Worm (Caenorhabditis elegans): Measurements from ENCODE around the gene sucg-1.

sucg-1 gene

ce11 chrIV:7764319-7764718 is 35.6 kb downstream of the sucg-1 start (continued):
- TF ChIP-seq snpc-4 (GFP tag; optimal IDR thresholded peaks at IDR 0.05) (no peak), snpc-4 (tag; optimal IDR thresholded peaks at IDR 0.05) (peak in 2 of 4 experiments; percentile 24 to 25), hlh-26 (GFP tag; conservative IDR thresholded peaks at IDR 0.05) (no peak), hsf-1 (GFP tag; IDR thresholded peaks at IDR 0.05) (no peak), madf-6 (GFP tag; IDR thresholded peaks at IDR 0.05) (peak; percentile 92), bed-2 (GFP tag; IDR thresholded peaks at IDR 0.05) (no peak)

DNA sequence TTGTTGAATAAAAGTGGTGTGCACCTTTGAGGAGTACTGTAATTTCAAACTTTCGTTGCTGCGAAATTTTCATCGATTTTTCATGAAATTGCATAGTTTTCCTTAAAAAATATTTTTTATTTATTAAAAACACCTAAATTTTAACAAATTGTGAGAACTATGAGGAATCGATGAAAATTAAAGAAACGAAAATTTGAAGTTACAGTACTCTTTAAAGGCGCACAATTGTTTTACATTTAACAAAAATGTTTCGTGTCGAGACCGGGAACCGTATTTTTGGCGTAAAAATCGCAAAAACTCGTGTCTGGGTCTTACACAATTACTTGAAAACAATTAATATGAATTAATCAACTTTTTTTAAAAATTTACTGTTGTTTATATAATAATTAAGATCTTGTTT is 41.4 kb downstream of the sucg-1 start, which contains the start of gene rdl-1:
rdl-1 (minus strand) TSS at position 101 of the 400 bp plus-strand sequence.
- TF ChIP-seq lsl-1 (GFP tag; optimal IDR thresholded peaks at IDR 0.05): peak; percentile 38
- no peak for TF ChIP-seq attf-5 (GFP tag; optimal IDR thresholded peaks at IDR 0.05)

- peak; percentile 80 for TF ChIP-seq mcd-1 (GFP tag; IDR thresholded peaks at IDR 0.05)
- no peak for TF ChIP-seq dpff-1 (tag; optimal IDR thresholded peaks at IDR 0.05)
- TF ChIP-seq hlh-12 (tag; optimal IDR thresholded peaks at IDR 0.05): no peak
- TF ChIP-seq B0035.1 (tag; optimal IDR thresholded peaks at IDR 0.05): no peak
- TF ChIP-seq efl-1 (GFP tag; optimal IDR thresholded peaks at IDR 0.05): peak; percentile 56
- TF ChIP-seq C06A6.2 (GFP tag; conservative IDR thresholded peaks at IDR 0.05): no peak
- no peak for TF ChIP-seq ztf-26 (tag; optimal IDR thresholded peaks at IDR 0.05)
- TF ChIP-seq attf-5 (GFP tag; optimal IDR thresholded peaks at IDR 0.05): peak; percentile 8
- peak; percentile 33 for TF ChIP-seq F23B12.7 (tag; optimal IDR thresholded peaks at IDR 0.05; ENCODE audit: insufficient read depth)
- no peak for TF ChIP-seq akir-1 (GFP tag; optimal IDR thresholded peaks at IDR 0.05)
- no peak for TF ChIP-seq madf-10 (tag; optimal IDR thresholded peaks at IDR 0.05)
- TF ChIP-seq madf-3 (GFP tag; IDR thresholded peaks at IDR 0.05): no peak
- TF ChIP-seq ekl-4 (GFP tag; IDR thresholded peaks at IDR 0.05): no peak
- TF ChIP-seq hmg-1.2 (GFP tag; IDR thresholded peaks at IDR 0.05): 0 out of 2 replicates have a peak, but pooled peaks have one; percentile 5
- TF ChIP-seq sea-2 (GFP tag; IDR thresholded peaks at IDR 0.05): no peak
- TF ChIP-seq lsl-1 (GFP tag; optimal IDR thresholded peaks at IDR 0.05): peak; percentile 42
- TF ChIP-seq cebp-2 (GFP tag; IDR thresholded peaks at IDR 0.05): no peak
- TF ChIP-seq Y79H2A.3 (GFP tag; conservative IDR thresholded peaks at IDR 0.05): no peak
- TF ChIP-seq egl-44 (GFP tag; IDR thresholded peaks at IDR 0.05): no peak
- no peak for TF ChIP-seq him-1 (tag; optimal IDR thresholded peaks at IDR 0.05)
- no peak for TF ChIP-seq lin-26 (GFP tag; IDR thresholded peaks at IDR 0.05)
- TF ChIP-seq aptf-3 (GFP tag; IDR thresholded peaks at IDR 0.05): no peak
- TF ChIP-seq bed-1 (GFP tag; IDR thresholded peaks at IDR 0.05): no peak
- TF ChIP-seq C17E4.6 (GFP tag; IDR thresholded peaks at IDR 0.05): no peak
- peak; percentile 18 for TF ChIP-seq snpc-1.3 (tag; optimal IDR thresholded peaks at IDR 0.05; ENCODE audit: insufficient read depth)
- no peak for TF ChIP-seq ztf-28 (GFP tag; IDR thresholded peaks at IDR 0.05)
- peak; percentile 23 for TF ChIP-seq dpl-1 (GFP tag; optimal IDR thresholded peaks at IDR 0.05)
Measured at ce11 chrIV:7774206-7774605, 45.5 kb downstream of the sucg-1 start, which contains the start of the genes hcf-1 and swd-2.2. Gene hcf-1, minus strand, starts transcription at chrIV:7774275. Gene swd-2.2, plus strand, starts transcription at chrIV:7774411.

- TF ChIP-seq lin-40 (tag; optimal IDR thresholded peaks at IDR 0.05) (no peak), T26A5.8 (tag; optimal IDR thresholded peaks at IDR 0.05) (no peak), tbx-9 (tag; optimal IDR thresholded peaks at IDR 0.05; ENCODE audit: borderline replicate concordance) (no peak), cebp-1 (GFP tag; IDR thresholded peaks at IDR 0.05) (no peak), cebp-1 (tag; optimal IDR thresholded peaks at IDR 0.05) (no peak), madf-10 (tag; optimal IDR thresholded peaks at IDR 0.05) (no peak), atf-7 (tag; optimal IDR thresholded peaks at IDR 0.05) (no peak), snpc-1.3 (tag; optimal IDR thresholded peaks at IDR 0.05; ENCODE audit: insufficient read depth) (no peak), snpc-3.4 (tag; optimal IDR thresholded peaks at IDR 0.05) (no peak), Y56A3A.18 (GFP tag; IDR thresholded peaks at IDR 0.05) (no peak), ceh-91 (GFP tag; IDR thresholded peaks at IDR 0.05) (no peak), die-1 (tag; optimal IDR thresholded peaks at IDR 0.05) (no peak), D2030.7 (GFP tag; IDR thresholded peaks at IDR 0.05) (no peak), mel-28 (tag; optimal IDR thresholded peaks at IDR 0.05; ENCODE audit: borderline replicate concordance) (no peak), let-526 (GFP tag; IDR thresholded peaks at IDR 0.05) (no peak)
Measured at ce11 chrIV:7775725-7776124, 47.0 kb downstream of the sucg-1 start, which contains the start of gene swd-2.1. Gene swd-2.1, plus strand, starts transcription at chrIV:7776025.

Measured in whole organism, young adult.